Fruit fly (Drosophila melanogaster) whole organism, pupa: Measurements from ENCODE around the gene CCT2.

Source experiments
- CG12605 ChIP-seq: fragments of 200-800 bp; sonication (Bioruptor generic); IDR thresholded peaks from 2 replicates; pipeline ENCODE4 v1.3.6; 2022; ENCODE audit warnings: missing biosample characterization, missing genetic modification characterization
- CG14655 ChIP-seq: fragments of 200-800 bp; sonication (Bioruptor generic); optimal IDR thresholded peaks from 3 replicates; lab custom pipeline; 2017; ENCODE audit warnings: mild to moderate bottlenecking, missing biosample characterization, missing genetic modification reagents, missing genetic modification characterization
- CG17806 ChIP-seq: fragments of 200-800 bp; sonication (Bioruptor generic); optimal IDR thresholded peaks from 2 replicates; lab custom pipeline; 2018; ENCODE audit warnings: missing biosample characterization, mild to moderate bottlenecking, missing genetic modification characterization, moderate library complexity
- CG32121 ChIP-seq: fragments of 200-800 bp; sonication (Bioruptor generic); IDR thresholded peaks from 2 replicates; pipeline ENCODE4 v1.3.6; 2022; ENCODE audit warnings: missing biosample characterization, missing genetic modification characterization
- CG8159 ChIP-seq: fragments of 200-800 bp; sonication (Bioruptor generic); optimal IDR thresholded peaks from 3 replicates; lab custom pipeline; 2018; ENCODE audit warnings: missing biosample characterization, mild to moderate bottlenecking, missing genetic modification characterization, moderate library complexity
- CG8301 ChIP-seq: fragments of 200-800 bp; sonication (Bioruptor generic); optimal IDR thresholded peaks from 2 replicates; lab custom pipeline; 2018; ENCODE audit warnings: missing biosample characterization, mild to moderate bottlenecking, missing genetic modification characterization
- CG9948 ChIP-seq: fragments of 200-800 bp; sonication (Bioruptor generic); optimal IDR thresholded peaks from 2 replicates; lab custom pipeline; 2018; ENCODE audit warnings: missing biosample characterization, mild to moderate bottlenecking, missing genetic modification characterization, moderate library complexity
- EcR ChIP-seq: fragments of 200-800 bp; sonication (Bioruptor generic); optimal IDR thresholded peaks from 3 replicates; lab custom pipeline; 2019; ENCODE audit warnings: missing biosample characterization, missing genetic modification characterization, mild to moderate bottlenecking, moderate library complexity, missing genetic modification reagents
- Ets98B ChIP-seq: fragments of 200-800 bp; sonication (Bioruptor generic); IDR thresholded peaks from 2 replicates; pipeline ENCODE4 v1.3.6; 2022; ENCODE audit warnings: missing biosample characterization, missing genetic modification characterization
- Pif1B ChIP-seq: fragments of 200-800 bp; sonication (Bioruptor generic); optimal IDR thresholded peaks from 3 replicates; lab custom pipeline; 2016; ENCODE audit warnings: missing biosample characterization, missing genetic modification characterization

DNA sequence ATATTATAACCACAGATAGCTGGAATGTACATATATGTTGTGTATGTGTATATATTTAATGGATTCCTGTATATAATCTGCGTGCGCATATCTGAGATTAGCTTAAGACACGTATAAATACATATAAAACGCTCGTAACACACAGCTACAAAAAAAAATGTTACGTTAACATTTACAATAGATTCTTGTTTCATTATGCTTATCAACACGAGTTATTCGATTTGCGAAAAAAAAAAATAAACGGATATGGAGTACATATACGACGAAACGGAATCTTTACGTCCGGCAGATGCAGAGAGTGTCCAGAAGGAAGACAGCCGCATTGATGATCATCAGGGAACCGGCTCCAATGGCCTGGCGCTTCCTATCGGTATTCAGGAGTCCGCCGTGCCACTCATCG lies 18.0 kb upstream of the CCT2 start, which contains the start of gene CG10970:
- TF ChIP-seq EcR (GFP tag; lab: Kevin White, UChicago) (no peak), CG8159 (tag; lab: Kevin White, UChicago) (no peak), CG14655 (GFP tag; lab: Kevin White, UChicago) (no peak), CG32121 (GFP tag; lab: Robert Waterston, UW) (no peak), CG9948 (tag; lab: Kevin White, UChicago) (no peak), Ets98B (GFP tag; lab: Robert Waterston, UW) (no peak), CG8301 (tag; lab: Kevin White, UChicago) (no peak), CG12605 (GFP tag; lab: Robert Waterston, UW) (no peak), CG17806 (tag; lab: Kevin White, UChicago) (no peak), Pif1B (GFP tag; lab: Kevin White, UChicago) (no peak)
